Fruit fly (Drosophila melanogaster) whole organism, prepupa: ENCODE results near the gene Ugt36E1.

Experiments used
- Blimp-1 ChIP-seq: fragments of 200-800 bp; sonication (Bioruptor generic); optimal IDR thresholded peaks from 3 replicates; lab custom pipeline; 2017; ENCODE audit warnings: missing biosample characterization, missing genetic modification characterization, mild to moderate bottlenecking, moderate library complexity, missing genetic modification reagents
- CG10631 ChIP-seq: fragments of 200-800 bp; sonication (Bioruptor generic); optimal IDR thresholded peaks from 2 replicates; lab custom pipeline; 2016; ENCODE audit warnings: missing biosample characterization, missing genetic modification characterization
- CG10669 ChIP-seq: fragments of 200-800 bp; sonication (Bioruptor generic); optimal IDR thresholded peaks from 3 replicates; lab custom pipeline; 2018; ENCODE audit warnings: missing biosample characterization, mild to moderate bottlenecking, missing genetic modification characterization, moderate library complexity
- CG11902 ChIP-seq: fragments of 200-800 bp; sonication (Bioruptor generic); optimal IDR thresholded peaks from 3 replicates; lab custom pipeline; 2016; ENCODE audit warnings: missing biosample characterization, missing genetic modification characterization
- CG15336 ChIP-seq: fragments of 200-800 bp; sonication (Bioruptor generic); IDR thresholded peaks from 2 replicates; pipeline ENCODE4 v1.3.6; 2022; ENCODE audit warnings: missing biosample characterization, missing genetic modification characterization
- CG16779 ChIP-seq: fragments of 200-800 bp; sonication (Bioruptor generic); optimal IDR thresholded peaks from 3 replicates; lab custom pipeline; 2017; ENCODE audit warnings: missing biosample characterization, mild to moderate bottlenecking, missing genetic modification characterization
- CG3032 ChIP-seq: fragments of 200-800 bp; optimal IDR thresholded peaks from 2 replicates; lab custom pipeline; 2019; ENCODE audit warnings: missing biosample characterization, mild to moderate bottlenecking, missing genetic modification characterization, moderate library complexity
- CG32006 ChIP-seq: fragments of 200-800 bp; sonication (Bioruptor generic); optimal IDR thresholded peaks from 3 replicates; lab custom pipeline; 2017; ENCODE audit warnings: missing biosample characterization, mild to moderate bottlenecking, missing genetic modification characterization
- CG34406 ChIP-seq: fragments of 200-800 bp; sonication (Bioruptor generic); optimal IDR thresholded peaks from 3 replicates; lab custom pipeline; 2016; ENCODE audit warnings: missing biosample characterization, missing genetic modification characterization
- CG6163 ChIP-seq: fragments of 200-800 bp; sonication (Bioruptor generic); IDR thresholded peaks from 3 replicates; pipeline ENCODE4 v1.3.6; 2022; ENCODE audit warnings: missing biosample characterization, missing genetic modification characterization
- CG6276 ChIP-seq: fragments of 200-800 bp; sonication (Bioruptor generic); optimal IDR thresholded peaks from 2 replicates; lab custom pipeline; 2017; ENCODE audit warnings: missing biosample characterization, mild to moderate bottlenecking, missing genetic modification characterization
- CG6808 ChIP-seq: fragments of 200-800 bp; sonication (Bioruptor generic); optimal IDR thresholded peaks from 3 replicates; lab custom pipeline; 2017; ENCODE audit warnings: missing biosample characterization, missing genetic modification characterization, mild to moderate bottlenecking, moderate library complexity, missing genetic modification reagents
- CG6854 ChIP-seq: fragments of 200-800 bp; sonication (Bioruptor generic); optimal IDR thresholded peaks from 2 replicates; lab custom pipeline; 2017; ENCODE audit warnings: missing biosample characterization, mild to moderate bottlenecking, missing genetic modification characterization
- CG8632 ChIP-seq: fragments of 200-800 bp; sonication (Bioruptor generic); optimal IDR thresholded peaks from 3 replicates; lab custom pipeline; 2016; ENCODE audit warnings: missing biosample characterization, missing genetic modification characterization
- Eip75B ChIP-seq: fragments of 200-800 bp; sonication (Bioruptor generic); optimal IDR thresholded peaks from 3 replicates; lab custom pipeline; 2016; ENCODE audit warnings: missing biosample characterization, missing genetic modification characterization
- Eip78C ChIP-seq: fragments of 200-800 bp; sonication (Bioruptor generic); peaks from one replicate; lab custom pipeline; 2016; ENCODE audit warnings: missing biosample characterization, missing genetic modification characterization
- Eip93F ChIP-seq: fragments of 200-800 bp; sonication (Bioruptor generic); optimal IDR thresholded peaks from 2 replicates; lab custom pipeline; 2016; ENCODE audit warnings: missing biosample characterization, mild to moderate bottlenecking, missing genetic modification characterization
- Ets96B ChIP-seq: fragments of 200-800 bp; optimal IDR thresholded peaks from 2 replicates; lab custom pipeline; 2019; ENCODE audit warnings: missing biosample characterization, mild to moderate bottlenecking, missing genetic modification characterization, moderate library complexity
- Gug ChIP-seq: fragments of 200-800 bp; sonication (Bioruptor generic); IDR thresholded peaks from 2 replicates; pipeline ENCODE4 v1.3.6; 2022; ENCODE audit warnings: missing biosample characterization, missing genetic modification characterization
- Hr38 ChIP-seq: sonication (Bioruptor generic); optimal IDR thresholded peaks from 2 replicates; lab custom pipeline; 2016; ENCODE audit warnings: missing biosample characterization, missing genetic modification characterization
- Hr39 ChIP-seq: fragments of 200-800 bp; sonication (Bioruptor generic); optimal IDR thresholded peaks from 2 replicates; lab custom pipeline; 2016; ENCODE audit warnings: missing biosample characterization, missing genetic modification characterization
- Lpt ChIP-seq: fragments of 200-800 bp; sonication (Bioruptor generic); optimal IDR thresholded peaks from 3 replicates; lab custom pipeline; 2016; ENCODE audit warnings: missing biosample characterization, missing genetic modification characterization
- OdsH ChIP-seq: fragments of 200-800 bp; sonication (Bioruptor generic); optimal IDR thresholded peaks from 3 replicates; lab custom pipeline; 2016; ENCODE audit warnings: missing biosample characterization, missing genetic modification characterization
- Sox14 ChIP-seq: fragments of 200-800 bp; sonication (Bioruptor generic); optimal IDR thresholded peaks from 3 replicates; lab custom pipeline; 2016; ENCODE audit warnings: missing biosample characterization, missing genetic modification characterization
- Sox15 ChIP-seq: fragments of 200-800 bp; sonication (Bioruptor generic); optimal IDR thresholded peaks from 3 replicates; lab custom pipeline; 2016; ENCODE audit warnings: missing biosample characterization, missing genetic modification characterization
- achi ChIP-seq: fragments of 200-800 bp; sonication (Bioruptor generic); optimal IDR thresholded peaks from 3 replicates; lab custom pipeline; 2016; ENCODE audit warnings: missing biosample characterization, missing genetic modification characterization
- acj6 ChIP-seq: fragments of 200-800 bp; sonication (Bioruptor generic); optimal IDR thresholded peaks from 3 replicates; lab custom pipeline; 2016; ENCODE audit warnings: missing biosample characterization, missing genetic modification characterization
- dac ChIP-seq: fragments of 200-800 bp; sonication (Bioruptor generic); optimal IDR thresholded peaks from 2 replicates; lab custom pipeline; 2017; ENCODE audit warnings: missing biosample characterization, mild to moderate bottlenecking, missing genetic modification characterization
- dsx ChIP-seq: fragments of 200-800 bp; optimal IDR thresholded peaks from 3 replicates; lab custom pipeline; 2019; ENCODE audit warnings: missing biosample characterization, mild to moderate bottlenecking, missing genetic modification characterization, moderate library complexity; ENCODE audit not compliant: poor library complexity, severe bottlenecking
- eg ChIP-seq: fragments of 200-800 bp; sonication (Bioruptor generic); IDR thresholded peaks from 3 replicates; pipeline ENCODE4 v1.3.6; 2022; ENCODE audit warnings: missing biosample characterization, missing genetic modification characterization
- esn ChIP-seq: fragments of 200-800 bp; sonication (Bioruptor generic); optimal IDR thresholded peaks from 2 replicates; lab custom pipeline; 2016; ENCODE audit warnings: missing biosample characterization, mild to moderate bottlenecking, missing genetic modification characterization, moderate library complexity
- fkh ChIP-seq: fragments of 200-800 bp; sonication (Bioruptor generic); optimal IDR thresholded peaks from 3 replicates; lab custom pipeline; 2017; ENCODE audit warnings: missing biosample characterization, mild to moderate bottlenecking, missing genetic modification characterization, moderate library complexity
- lz ChIP-seq: fragments of 200-800 bp; sonication (Bioruptor generic); optimal IDR thresholded peaks from 3 replicates; lab custom pipeline; 2016; ENCODE audit warnings: missing biosample characterization, missing genetic modification characterization
- salr ChIP-seq, 2 experiments: fragments of 200-800 bp; sonication (Bioruptor generic); optimal IDR thresholded peaks; 3 replicates each; lab custom pipeline; 2016 to 2018; ENCODE audit warnings: missing biosample characterization in 2 of 2, missing genetic modification characterization in 2 of 2, mild to moderate bottlenecking in 1 of 2
- ss ChIP-seq, 2 experiments: fragments of 200-800 bp; sonication (Bioruptor generic); optimal IDR thresholded peaks; 2 replicates in 1 of 2; 3 replicates in 1 of 2; lab custom pipeline; 2017 to 2018; ENCODE audit warnings: mild to moderate bottlenecking in 2 of 2, missing biosample characterization in 2 of 2, missing genetic modification characterization in 2 of 2, moderate library complexity in 1 of 2
- svp ChIP-seq: fragments of 200-800 bp; sonication (Bioruptor generic); peaks from one replicate; lab custom pipeline; 2016; ENCODE audit warnings: missing biosample characterization, missing genetic modification characterization
- topi ChIP-seq: fragments of 200-800 bp; sonication (Bioruptor generic); optimal IDR thresholded peaks from 3 replicates; lab custom pipeline; 2016; ENCODE audit warnings: missing biosample characterization, missing genetic modification characterization
- vri ChIP-seq: fragments of 200-800 bp; sonication (Bioruptor generic); optimal IDR thresholded peaks from 3 replicates; lab custom pipeline; 2016; ENCODE audit warnings: missing biosample characterization, mild to moderate bottlenecking, missing genetic modification characterization

Gene Ugt36E1

DNA sequence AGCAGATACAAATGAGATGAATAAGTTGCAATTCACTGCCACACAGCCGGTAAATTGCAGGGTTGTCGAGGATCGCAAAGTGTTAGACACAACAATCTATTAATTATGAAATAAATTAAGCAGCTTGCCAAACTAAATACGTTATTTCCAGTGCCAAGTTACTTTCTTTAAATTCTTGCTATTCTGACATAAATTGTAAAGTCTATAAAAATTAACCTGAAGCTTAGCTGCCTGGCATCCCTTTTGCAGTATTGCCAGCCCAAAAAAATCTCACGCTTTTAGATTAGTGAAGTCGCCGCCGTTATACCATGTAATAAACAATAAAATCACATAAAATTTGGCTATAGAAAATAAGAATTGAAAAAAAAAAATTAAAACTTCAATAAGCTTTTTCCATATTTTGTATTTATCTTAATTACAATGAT is 31.1 kb downstream of the Ugt36E1 start (continued):
- peak; percentile 98 for TF ChIP-seq Sox14 (GFP tag; lab: Kevin White, UChicago)
- TF ChIP-seq svp (GFP tag; lab: Kevin White, UChicago): peak; percentile 99
- peak; percentile 85 for TF ChIP-seq Eip93F
- TF ChIP-seq CG10669 (GFP tag; lab: Kevin White, UChicago): peak; percentile 94
- TF ChIP-seq OdsH: peak; percentile 97
- TF ChIP-seq dac (GFP tag; lab: Kevin White, UChicago): peak; percentile 93
- peak; percentile 98 for TF ChIP-seq Hr39
- peak; percentile 96 for TF ChIP-seq CG10631 (GFP tag; lab: Kevin White, UChicago)

DNA sequence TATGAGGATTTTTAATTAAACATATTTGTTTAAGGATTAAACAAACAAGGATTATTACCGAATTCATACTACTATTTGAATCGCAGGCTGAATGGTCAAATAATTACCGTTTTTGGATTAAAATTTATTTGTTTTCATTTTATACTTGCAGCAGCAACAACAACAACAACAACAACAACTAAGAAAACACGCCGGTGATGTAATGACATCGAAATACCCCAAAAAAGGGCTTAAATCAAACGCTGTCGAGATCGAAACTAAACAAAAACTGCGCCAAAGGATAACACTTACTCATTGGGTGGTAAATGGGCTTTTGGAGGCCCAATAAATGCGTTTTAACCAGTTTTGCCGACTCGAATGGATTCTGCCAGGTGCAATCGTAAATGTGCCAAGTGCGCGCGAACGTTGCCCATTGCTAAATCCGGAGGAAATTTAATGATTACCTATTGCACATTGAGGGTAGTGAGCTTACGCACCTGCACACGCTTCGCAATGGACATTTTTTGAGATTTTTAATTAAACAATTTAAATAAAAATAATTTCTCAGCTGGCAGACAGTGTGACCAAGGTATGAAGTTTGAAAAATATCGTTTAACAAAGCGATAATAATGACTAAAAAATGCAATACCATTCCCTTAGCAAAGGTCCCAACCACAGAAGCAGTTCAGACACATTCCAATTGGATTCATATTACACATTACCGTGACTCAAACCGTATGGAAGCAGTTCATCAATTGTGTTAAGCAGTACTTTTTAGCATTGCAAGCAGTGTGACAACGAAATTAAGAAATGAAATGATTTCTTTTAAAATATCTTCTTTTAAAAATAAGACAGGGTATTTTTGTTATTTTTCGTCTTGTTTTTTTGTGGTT is 32.3 kb downstream of the Ugt36E1 start, which contains the start of the genes CG10602 and mRpL13:
Gene CG10602, minus strand, starts transcription at position 588 of the 872 bp plus-strand sequence.
Gene mRpL13, minus strand, starts transcription at position 588 of the 872 bp plus-strand sequence.
- TF ChIP-seq Blimp-1 (GFP tag; lab: Kevin White, UChicago): no peak
- TF ChIP-seq Eip78C (GFP tag; lab: Kevin White, UChicago): peak; percentile 3
- TF ChIP-seq vri (GFP tag; lab: Kevin White, UChicago): peak; percentile 46
- TF ChIP-seq dsx (GFP tag; lab: Kevin White, UChicago): no peak
- TF ChIP-seq CG6808 (GFP tag; lab: Kevin White, UChicago): no peak
- no peak for TF ChIP-seq CG11902 (GFP tag; lab: Kevin White, UChicago)

DNA sequence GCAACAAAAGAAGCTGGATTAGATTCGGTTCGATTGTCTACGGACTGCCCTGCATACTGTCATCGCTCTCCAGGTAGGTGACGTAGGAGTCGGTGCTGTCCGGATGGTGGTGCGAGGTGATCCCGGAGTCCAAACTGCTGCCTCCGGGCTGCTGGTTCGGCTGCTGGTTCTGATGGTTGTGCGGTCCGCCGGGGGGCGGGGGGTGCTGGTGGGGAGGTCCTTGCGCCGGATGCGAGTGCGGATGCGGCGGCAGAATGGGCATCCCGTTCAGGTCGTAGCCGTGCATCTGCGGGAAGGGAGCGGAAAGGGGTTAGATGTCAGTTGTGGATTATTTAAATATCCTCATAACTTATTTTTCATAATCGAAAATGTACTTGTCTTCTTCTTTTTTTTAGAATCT is 34.4 kb downstream of the Ugt36E1 start:
- TF ChIP-seq CG10631 (GFP tag; lab: Kevin White, UChicago): no peak

DNA sequence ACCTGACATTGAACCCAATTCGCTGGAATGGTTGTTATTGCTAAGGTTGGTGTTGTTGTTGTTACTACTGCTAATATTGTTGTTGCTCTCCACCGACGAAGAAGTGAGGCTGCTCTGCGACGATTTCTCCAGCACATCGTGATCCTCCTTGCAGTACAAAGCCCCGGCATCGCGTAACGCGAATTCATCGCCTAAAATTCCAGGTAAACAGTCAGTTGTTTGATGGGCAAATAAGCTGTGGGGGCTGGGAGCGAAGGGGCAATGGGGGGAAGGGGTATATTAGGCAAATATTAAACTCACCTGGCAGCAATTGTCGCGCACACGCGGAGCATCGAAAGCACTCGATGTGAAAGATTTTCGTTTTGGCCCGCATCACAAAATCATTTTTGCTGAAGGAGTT is 37.5 kb downstream of the Ugt36E1 start:
- TF ChIP-seq CG15336 (GFP tag; lab: Robert Waterston, UW) (no peak), ss (GFP tag; optimal IDR thresholded peaks at IDR 0.05; lab: Kevin White, UChicago) (no peak), Hr38 (no peak), CG16779 (tag; lab: Kevin White, UChicago) (no peak), CG6808 (GFP tag; lab: Kevin White, UChicago) (no peak), fkh (peak; percentile 72), CG6163 (GFP tag; lab: Robert Waterston, UW) (0 out of 3 replicates have a peak, but pooled peaks have one; percentile 6), achi (GFP tag; lab: Kevin White, UChicago) (no peak), CG6854 (GFP tag; lab: Kevin White, UChicago) (no peak), dsx (GFP tag; lab: Kevin White, UChicago) (no peak), eg (GFP tag; lab: Robert Waterston, UW) (no peak), salr (GFP tag; optimal IDR thresholded peaks at IDR 0.05; lab: Kevin White, UChicago) (no peak), Ets96B (tag; lab: Kevin White, UChicago) (no peak)
- TF ChIP-seq, all 60 proteins: peak for 2

DNA sequence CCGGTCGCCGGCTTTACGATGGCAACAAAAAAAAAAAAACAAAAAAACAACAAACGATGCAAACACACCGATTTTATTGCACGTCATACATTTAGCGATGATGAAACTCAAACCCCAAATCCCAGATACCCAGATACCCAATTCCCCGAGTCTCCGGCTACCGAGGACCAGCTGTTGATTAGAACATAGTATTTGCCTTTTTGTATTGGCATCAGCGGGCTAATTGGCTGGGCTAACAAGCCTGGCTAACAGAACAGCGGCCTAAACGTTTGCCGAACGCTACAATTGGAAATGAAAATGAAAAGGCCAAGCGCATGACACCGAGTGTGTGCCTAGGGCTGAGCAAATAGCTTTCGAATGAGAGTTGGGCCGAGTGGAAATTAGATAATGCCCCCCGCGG is 38.4 kb downstream of the Ugt36E1 start:
- TF ChIP-seq fkh (peak; percentile 50), Hr38 (no peak)

DNA sequence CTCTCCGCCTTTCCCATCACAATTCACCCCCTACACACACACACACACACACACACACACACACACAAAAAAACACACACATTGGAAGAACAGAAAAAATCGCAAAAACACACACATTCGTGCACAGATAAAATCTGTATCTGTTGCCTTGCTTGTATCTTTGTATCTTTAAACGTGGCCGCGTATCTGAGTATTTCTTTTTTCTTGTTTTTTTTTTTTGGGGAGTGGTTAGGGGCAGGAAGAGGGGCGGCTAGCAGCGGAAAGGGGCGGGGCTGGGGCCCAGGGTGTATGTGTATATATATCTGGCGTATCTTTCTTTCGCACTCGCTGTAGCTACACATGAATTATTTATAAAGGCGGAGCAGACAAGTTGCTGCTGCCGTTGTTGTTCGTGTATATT is 40.0 kb downstream of the Ugt36E1 start:
- TF ChIP-seq svp (GFP tag; lab: Kevin White, UChicago) (no peak), CG10631 (GFP tag; lab: Kevin White, UChicago) (no peak), CG32006 (GFP tag; lab: Kevin White, UChicago) (no peak), CG3032 (tag; lab: Kevin White, UChicago) (no peak), CG8632 (no peak), Hr39 (no peak), lz (GFP tag; lab: Kevin White, UChicago) (no peak), Sox15 (GFP tag; lab: Kevin White, UChicago) (no peak), esn (no peak), topi (GFP tag; lab: Kevin White, UChicago) (no peak), Lpt (GFP tag; lab: Kevin White, UChicago) (no peak), CG6808 (GFP tag; lab: Kevin White, UChicago) (peak; percentile 1), Eip75B (GFP tag; lab: Kevin White, UChicago) (no peak), Eip93F (no peak), acj6 (GFP tag; lab: Kevin White, UChicago) (no peak), salr (GFP tag; optimal IDR thresholded peaks at IDR 0.05; lab: Kevin White, UChicago) (peak; percentile 32 to 51), CG34406 (GFP tag; lab: Kevin White, UChicago) (peak; percentile 52), Sox14 (GFP tag; lab: Kevin White, UChicago) (no peak), dsx (GFP tag; lab: Kevin White, UChicago) (peak; percentile 12), Gug (GFP tag; lab: Robert Waterston, UW) (no peak), vri (GFP tag; lab: Kevin White, UChicago) (no peak), CG15336 (GFP tag; lab: Robert Waterston, UW) (no peak), CG6276 (GFP tag; lab: Kevin White, UChicago) (no peak)
